Worm (Caenorhabditis elegans): ENCODE measurements around the gene cnc-8.
A peak's percentile ranks its signal among the peaks of the same experiment; 100 is the strongest.

cnc-8 gene

DNA sequence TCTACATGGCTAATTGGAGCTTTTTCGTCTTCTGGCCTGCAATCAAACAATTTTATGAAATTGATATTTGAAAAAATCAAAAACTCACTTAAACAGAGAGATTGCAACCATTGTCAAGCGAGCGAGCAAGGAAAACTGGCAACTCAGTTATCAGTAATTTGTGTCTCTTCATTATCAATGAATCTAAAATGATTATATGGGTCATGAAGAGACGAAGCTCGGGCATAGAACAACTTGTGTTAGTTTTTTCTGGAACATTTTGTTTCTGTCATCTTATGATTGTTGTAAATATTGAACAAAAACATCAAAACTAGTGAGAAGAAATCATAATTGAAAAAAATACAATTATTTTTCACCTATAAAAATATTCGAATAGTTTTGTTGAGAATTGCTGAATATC is 34.6 kb downstream of the cnc-8 start, which contains the start of gene R07E3.1:
Gene R07E3.1, minus strand, starts transcription at position 176 of the 400 bp plus-strand sequence.
- peak; percentile 59 for TF ChIP-seq pha-4 (tag; optimal IDR thresholded peaks at IDR 0.05)
- peak; percentile 87 for TF ChIP-seq elt-2 (tag; optimal IDR thresholded peaks at IDR 0.05)
- TF ChIP-seq ztf-4 (tag; optimal IDR thresholded peaks at IDR 0.05) = no peak
- peak; percentile 79 for TF ChIP-seq pqm-1 (tag; optimal IDR thresholded peaks at IDR 0.05)
- no peak for TF ChIP-seq elt-1 (tag; optimal IDR thresholded peaks at IDR 0.05)
- no peak for TF ChIP-seq nhr-25 (tag; optimal IDR thresholded peaks at IDR 0.05)
- TF ChIP-seq nfya-1 (tag; optimal IDR thresholded peaks at IDR 0.05; ENCODE audit: insufficient read depth) = no peak

DNA sequence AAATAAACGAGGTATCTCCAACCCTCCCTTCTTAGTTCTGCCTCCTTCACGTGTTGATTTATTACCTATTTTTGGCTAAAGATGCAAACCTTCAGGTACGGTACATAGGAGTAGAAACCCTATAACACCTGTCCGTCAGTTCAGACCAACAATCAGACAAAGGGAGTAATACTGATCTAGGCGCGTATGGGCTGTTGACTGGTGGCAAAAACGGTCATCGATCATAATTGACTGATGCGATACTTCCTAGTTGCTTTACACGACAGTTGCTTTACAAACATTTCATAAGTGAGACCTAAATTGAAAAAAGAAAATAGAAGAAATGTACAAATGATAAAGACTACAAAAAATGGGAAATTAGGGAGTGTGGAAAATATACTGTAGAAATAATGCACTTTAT is 43.8 kb downstream of the cnc-8 start:
- peak; percentile 33 for TF ChIP-seq nhr-23 (tag; optimal IDR thresholded peaks at IDR 0.05)
- TF ChIP-seq ZK546.5 (tag; optimal IDR thresholded peaks at IDR 0.05) = no peak
- no peak for TF ChIP-seq nhr-12 (tag; optimal IDR thresholded peaks at IDR 0.05)
- TF ChIP-seq ztf-4 (tag; optimal IDR thresholded peaks at IDR 0.05) = no peak
- no peak for TF ChIP-seq unc-39 (tag; optimal IDR thresholded peaks at IDR 0.05)
- TF ChIP-seq jun-1 (tag; optimal IDR thresholded peaks at IDR 0.05) = no peak
- no peak for TF ChIP-seq nhr-25 (tag; optimal IDR thresholded peaks at IDR 0.05)

DNA sequence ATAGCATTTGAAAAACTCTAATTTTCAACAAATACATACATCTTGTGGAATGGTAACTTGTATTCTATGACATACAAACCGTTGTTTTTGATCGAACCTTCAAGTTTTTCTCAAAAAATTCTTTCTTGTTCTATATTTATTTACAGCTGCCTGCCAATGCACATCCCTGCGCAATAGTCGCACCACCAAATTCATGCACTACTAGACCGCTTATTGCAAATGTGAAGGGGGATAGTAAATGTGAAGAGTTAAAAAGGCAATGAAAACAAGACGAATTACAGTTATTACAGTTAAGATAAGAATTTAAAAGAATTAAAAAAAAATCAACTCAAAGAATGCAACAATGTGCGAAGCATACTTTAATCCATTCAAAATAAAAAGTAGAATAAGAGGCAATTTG is 47.5 kb downstream of the cnc-8 start:
- TF ChIP-seq fkh-2 (tag; optimal IDR thresholded peaks at IDR 0.05) (no peak), elt-1 (tag; optimal IDR thresholded peaks at IDR 0.05) (no peak), zag-1 (tag; optimal IDR thresholded peaks at IDR 0.05) (no peak), fkh-10 (GFP tag; optimal IDR thresholded peaks at IDR 0.05) (no peak), lin-15B (tag; optimal IDR thresholded peaks at IDR 0.05) (no peak), daf-12 (tag; optimal IDR thresholded peaks at IDR 0.05) (no peak)

DNA sequence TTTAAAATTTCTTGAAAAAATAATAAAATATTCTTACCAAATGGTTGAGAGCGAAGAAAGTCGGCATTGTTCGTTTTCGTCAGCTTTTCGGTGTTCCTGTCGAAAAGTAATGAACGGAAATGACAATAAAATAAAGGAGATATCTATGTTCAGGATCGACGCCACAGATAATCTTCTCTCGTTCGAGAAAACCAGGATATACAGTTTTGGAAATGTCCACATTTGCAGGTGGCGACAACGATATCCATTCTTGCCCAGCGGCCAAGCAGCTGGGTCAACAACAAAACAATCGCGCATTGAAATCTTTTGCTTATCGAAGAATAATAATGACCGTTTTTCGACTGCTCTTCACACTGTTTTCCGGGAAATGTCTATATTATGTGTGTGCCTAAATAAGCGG is 49.3 kb downstream of the cnc-8 start, which contains the start of gene R07E3.7:
Gene R07E3.7, minus strand, starts transcription at position 101 of the 400 bp plus-strand sequence.
- TF ChIP-seq lsy-12 (tag; optimal IDR thresholded peaks at IDR 0.05) = no peak
- no peak for TF ChIP-seq fkh-2 (tag; optimal IDR thresholded peaks at IDR 0.05)
- TF ChIP-seq fkh-10 (GFP tag; optimal IDR thresholded peaks at IDR 0.05) = no peak
- TF ChIP-seq ceh-82 (tag; optimal IDR thresholded peaks at IDR 0.05) = no peak
- TF ChIP-seq daf-12 (tag; optimal IDR thresholded peaks at IDR 0.05) = no peak
- no peak for TF ChIP-seq ZK546.5 (tag; optimal IDR thresholded peaks at IDR 0.05)
- no peak for TF ChIP-seq nfya-1 (tag; optimal IDR thresholded peaks at IDR 0.05; ENCODE audit: insufficient read depth)
- TF ChIP-seq eor-1 (tag; optimal IDR thresholded peaks at IDR 0.05) = no peak
- no peak for TF ChIP-seq jun-1 (tag; optimal IDR thresholded peaks at IDR 0.05)
- no peak for TF ChIP-seq elt-1 (tag; optimal IDR thresholded peaks at IDR 0.05)
- no peak for TF ChIP-seq lin-15B (tag; optimal IDR thresholded peaks at IDR 0.05)
- no peak for TF ChIP-seq ceh-16 (tag; optimal IDR thresholded peaks at IDR 0.05)
- no peak for TF ChIP-seq egl-27 (tag; optimal IDR thresholded peaks at IDR 0.05)
- TF ChIP-seq nhr-11 (tag; optimal IDR thresholded peaks at IDR 0.05) = no peak
- no peak for TF ChIP-seq ceh-9 (tag; optimal IDR thresholded peaks at IDR 0.05)
- TF ChIP-seq R02D3.7 (tag; optimal IDR thresholded peaks at IDR 0.05) = no peak
- no peak for TF ChIP-seq zag-1 (tag; optimal IDR thresholded peaks at IDR 0.05)
- no peak for TF ChIP-seq nhr-237 (tag; optimal IDR thresholded peaks at IDR 0.05)
- no peak for TF ChIP-seq nhr-77 (tag; optimal IDR thresholded peaks at IDR 0.05)
- no peak for TF ChIP-seq ztf-11 (tag; optimal IDR thresholded peaks at IDR 0.05)
